Worm (Caenorhabditis elegans): ENCODE results near the gene F23B12.1.

The F23B12.1 gene

DNA sequence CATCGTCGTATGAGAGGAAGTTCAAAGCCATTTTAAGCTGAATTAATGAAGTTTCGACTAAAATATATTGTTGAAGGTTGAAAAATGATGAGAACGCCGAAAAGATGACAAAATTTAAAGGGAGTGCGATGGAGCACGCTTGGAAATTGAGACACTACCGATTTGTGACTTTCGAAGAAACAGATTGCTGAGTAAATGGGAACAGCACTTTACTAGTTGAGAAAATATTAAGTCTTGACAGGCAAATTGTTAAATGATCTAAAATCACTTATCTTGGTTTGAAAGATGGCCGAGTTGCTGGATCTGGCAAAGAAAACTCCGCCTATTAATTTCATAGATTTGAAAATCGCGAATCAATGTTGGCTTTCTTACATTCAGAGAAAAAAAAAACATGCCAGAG, 5.7 kb upstream of the F23B12.1 start, which contains the start of gene rpoa-12:
rpoa-12 (minus strand) TSS at position 37 of the 400 bp plus-strand sequence.
- TF ChIP-seq ceh-31 (tag; optimal IDR thresholded peaks at IDR 0.05), result peak; percentile 86
- TF ChIP-seq ceh-2 (tag; optimal IDR thresholded peaks at IDR 0.05), result peak; percentile 62
- no peak for TF ChIP-seq unc-3 (GFP tag; conservative IDR thresholded peaks at IDR 0.05)
- no peak for TF ChIP-seq unc-3 (tag; optimal IDR thresholded peaks at IDR 0.05)
- no peak for TF ChIP-seq hlh-15 (tag; optimal IDR thresholded peaks at IDR 0.05)
- no peak for TF ChIP-seq sox-4 (tag; optimal IDR thresholded peaks at IDR 0.05)
- no peak for TF ChIP-seq ceh-22 (tag; optimal IDR thresholded peaks at IDR 0.05)
- TF ChIP-seq pqm-1 (tag; optimal IDR thresholded peaks at IDR 0.05), result peak; percentile 21
- TF ChIP-seq pha-2 (tag; optimal IDR thresholded peaks at IDR 0.05), result no peak
- no peak for TF ChIP-seq npax-4 (tag; optimal IDR thresholded peaks at IDR 0.05)
- no peak for TF ChIP-seq nfya-1 (tag; optimal IDR thresholded peaks at IDR 0.05)
- TF ChIP-seq dve-1 (tag; optimal IDR thresholded peaks at IDR 0.05), result no peak
- no peak for TF ChIP-seq ceh-30 (tag; optimal IDR thresholded peaks at IDR 0.05)
- TF ChIP-seq rnt-1 (tag; optimal IDR thresholded peaks at IDR 0.05), result peak; percentile 19
- TF ChIP-seq zip-5 (tag; optimal IDR thresholded peaks at IDR 0.05), result peak; percentile 54
- TF ChIP-seq tbx-2 (tag; optimal IDR thresholded peaks at IDR 0.05), result peak; percentile 76
- TF ChIP-seq fkh-6 (tag; optimal IDR thresholded peaks at IDR 0.05), result no peak
- TF ChIP-seq elt-2 (tag; optimal IDR thresholded peaks at IDR 0.05), result peak; percentile 56
- peak; percentile 50 for TF ChIP-seq ref-2 (tag; optimal IDR thresholded peaks at IDR 0.05)
- TF ChIP-seq ahr-1 (tag; optimal IDR thresholded peaks at IDR 0.05), result no peak
- peak; percentile 49 for TF ChIP-seq unc-42 (tag; optimal IDR thresholded peaks at IDR 0.05)
- TF ChIP-seq pha-4 (tag; optimal IDR thresholded peaks at IDR 0.05), result no peak
- TF ChIP-seq hlh-8 (tag; optimal IDR thresholded peaks at IDR 0.05), result peak; percentile 18
- peak; percentile 22 for TF ChIP-seq ceh-14 (tag; optimal IDR thresholded peaks at IDR 0.05)
- TF ChIP-seq Y22D7AL.16 (tag; optimal IDR thresholded peaks at IDR 0.05), result no peak
- TF ChIP-seq tbx-7 (tag; optimal IDR thresholded peaks at IDR 0.05), result peak; percentile 69
- TF ChIP-seq unc-55 (GFP tag; optimal IDR thresholded peaks at IDR 0.05), result no peak
- no peak for TF ChIP-seq ceh-45 (GFP tag; IDR thresholded peaks at IDR 0.05)
- no peak for TF ChIP-seq gmeb-2 (tag; optimal IDR thresholded peaks at IDR 0.05)
- no peak for TF ChIP-seq lim-6 (tag; optimal IDR thresholded peaks at IDR 0.05)
- no peak for TF ChIP-seq lin-11 (tag; optimal IDR thresholded peaks at IDR 0.05)
- peak; percentile 49 for TF ChIP-seq ceh-34 (tag; optimal IDR thresholded peaks at IDR 0.05)
- no peak for TF ChIP-seq pat-9 (tag; optimal IDR thresholded peaks at IDR 0.05)
- peak; percentile 5 for TF ChIP-seq dmd-4 (tag; optimal IDR thresholded peaks at IDR 0.05; ENCODE audit: borderline replicate concordance)
- peak; percentile 24 for TF ChIP-seq ets-4 (tag; optimal IDR thresholded peaks at IDR 0.05)
- no peak for TF ChIP-seq pag-3 (tag; optimal IDR thresholded peaks at IDR 0.05; ENCODE audit: borderline replicate concordance)
- TF ChIP-seq sox-2 (GFP tag; IDR thresholded peaks at IDR 0.05), result no peak
- TF ChIP-seq odd-2 (tag; optimal IDR thresholded peaks at IDR 0.05), result no peak
- TF ChIP-seq ceh-18 (tag; optimal IDR thresholded peaks at IDR 0.05), result peak; percentile 16
- TF ChIP-seq hlh-6 (tag; optimal IDR thresholded peaks at IDR 0.05), result no peak
- TF ChIP-seq ttx-3 (tag; optimal IDR thresholded peaks at IDR 0.05), result no peak
- no peak for TF ChIP-seq eyg-1 (tag; optimal IDR thresholded peaks at IDR 0.05)
- TF ChIP-seq C08G9.2 (tag; optimal IDR thresholded peaks at IDR 0.05), result peak; percentile 66
- TF ChIP-seq ceh-6 (GFP tag; optimal IDR thresholded peaks at IDR 0.05), result no peak
- no peak for TF ChIP-seq pax-1 (tag; optimal IDR thresholded peaks at IDR 0.05)
- TF ChIP-seq fax-1 (tag; optimal IDR thresholded peaks at IDR 0.05), result peak; percentile 15

Measured in whole organism, late embryonic.